Fruit fly (Drosophila melanogaster) whole organism, adult: ENCODE results near the gene lz.

Experiments
- CG14711 ChIP-seq: fragments of 200-800 bp; sonication (Bioruptor generic); optimal IDR thresholded peaks from 2 replicates; lab custom pipeline; 2018; ENCODE audit warnings: missing biosample characterization, mild to moderate bottlenecking, missing genetic modification characterization, moderate library complexity
- CG5204 ChIP-seq: fragments of 200-800 bp; sonication (Bioruptor generic); optimal IDR thresholded peaks from 2 replicates; lab custom pipeline; 2016; ENCODE audit warnings: missing biosample characterization, missing genetic modification characterization
- CG7045 ChIP-seq: fragments of 200-800 bp; sonication (Bioruptor generic); optimal IDR thresholded peaks from 2 replicates; lab custom pipeline; 2017; ENCODE audit warnings: missing biosample characterization, mild to moderate bottlenecking, missing genetic modification characterization
- CG7101 ChIP-seq: fragments of 200-800 bp; sonication (Bioruptor generic); optimal IDR thresholded peaks from 2 replicates; lab custom pipeline; 2018; ENCODE audit warnings: missing biosample characterization, mild to moderate bottlenecking, missing genetic modification characterization, moderate library complexity
- Clk ChIP-seq: fragments of 200-800 bp; sonication (Bioruptor generic); optimal IDR thresholded peaks from 2 replicates; lab custom pipeline; 2017; ENCODE audit warnings: missing biosample characterization, missing genetic modification characterization
- Crg-1 ChIP-seq: fragments of 200-800 bp; sonication (Bioruptor generic); optimal IDR thresholded peaks from 2 replicates; lab custom pipeline; 2016; ENCODE audit warnings: missing biosample characterization, missing genetic modification characterization
- Mnt ChIP-seq: fragments of 200-800 bp; sonication (Bioruptor generic); optimal IDR thresholded peaks from 2 replicates; lab custom pipeline; 2016; ENCODE audit warnings: missing biosample characterization, mild to moderate bottlenecking, missing genetic modification characterization
- cic ChIP-seq: fragments of 200-800 bp; sonication (Bioruptor generic); optimal IDR thresholded peaks from 2 replicates; lab custom pipeline; 2017; ENCODE audit warnings: missing biosample characterization, mild to moderate bottlenecking, missing genetic modification characterization, moderate library complexity
- cnc ChIP-seq, 2 experiments: fragments of >200 bp; optimal IDR thresholded peaks; 2 replicates each; lab custom pipeline; 2017
- kay ChIP-seq: fragments of 200-800 bp; sonication (Bioruptor generic); peaks from one replicate; lab custom pipeline; 2016; ENCODE audit warnings: missing biosample characterization, missing genetic modification characterization, borderline replicate concordance
- ovo ChIP-seq: fragments of 200-800 bp; sonication (Bioruptor generic); optimal IDR thresholded peaks from 2 replicates; lab custom pipeline; 2016; ENCODE audit warnings: missing biosample characterization, missing genetic modification characterization
- toe ChIP-seq: fragments of 200-800 bp; sonication (Bioruptor generic); optimal IDR thresholded peaks from 2 replicates; lab custom pipeline; 2016; ENCODE audit warnings: missing biosample characterization, missing genetic modification characterization

dm6 chrX:9343480-9344477, 59.3 kb downstream of the lz start:
- peak; percentile 91 for TF ChIP-seq CG7101 (tag; lab: Kevin White, UChicago)
- TF ChIP-seq kay: peak; percentile 91
- no peak for TF ChIP-seq cic (GFP tag; lab: Kevin White, UChicago)
- TF ChIP-seq CG5204 (GFP tag; lab: Kevin White, UChicago): peak; percentile 18
- TF ChIP-seq Mnt (GFP tag; lab: Kevin White, UChicago): peak; percentile 24
- peak; percentile 43 for TF ChIP-seq Crg-1 (GFP tag; lab: Kevin White, UChicago)
- peak; percentile 84 for TF ChIP-seq CG14711 (tag; lab: Kevin White, UChicago)
- no peak for TF ChIP-seq toe (GFP tag; lab: Kevin White, UChicago)
- peak; percentile 76 for TF ChIP-seq CG7045 (GFP tag; lab: Kevin White, UChicago)
- peak; percentile 47 for TF ChIP-seq Clk
- TF ChIP-seq cnc (optimal IDR thresholded peaks at IDR 0.05; lab: Kevin White, UChicago): no peak
- no peak for TF ChIP-seq ovo (GFP tag; lab: Kevin White, UChicago)
